Fruit fly (Drosophila melanogaster) whole organism, prepupa: ENCODE measurements around the gene Manf.

Experiments used
- Blimp-1 ChIP-seq: fragments of 200-800 bp; sonication (Bioruptor generic); optimal IDR thresholded peaks from 3 replicates; lab custom pipeline; 2017; ENCODE audit warnings: missing biosample characterization, missing genetic modification characterization, mild to moderate bottlenecking, moderate library complexity, missing genetic modification reagents
- CG10631 ChIP-seq: fragments of 200-800 bp; sonication (Bioruptor generic); optimal IDR thresholded peaks from 2 replicates; lab custom pipeline; 2016; ENCODE audit warnings: missing biosample characterization, missing genetic modification characterization
- CG10669 ChIP-seq: fragments of 200-800 bp; sonication (Bioruptor generic); optimal IDR thresholded peaks from 3 replicates; lab custom pipeline; 2018; ENCODE audit warnings: missing biosample characterization, mild to moderate bottlenecking, missing genetic modification characterization, moderate library complexity
- CG11294 ChIP-seq: fragments of 200-800 bp; sonication (Bioruptor generic); IDR thresholded peaks from 2 replicates; pipeline ENCODE4 v1.3.6; 2022; ENCODE audit warnings: missing biosample characterization, missing genetic modification characterization
- CG11762 ChIP-seq: fragments of 200-800 bp; sonication (Bioruptor generic); optimal IDR thresholded peaks from 3 replicates; lab custom pipeline; 2016; ENCODE audit warnings: missing biosample characterization, missing genetic modification characterization; ENCODE audit not compliant: insufficient read depth
- CG11902 ChIP-seq: fragments of 200-800 bp; sonication (Bioruptor generic); optimal IDR thresholded peaks from 3 replicates; lab custom pipeline; 2016; ENCODE audit warnings: missing biosample characterization, missing genetic modification characterization
- CG15336 ChIP-seq: fragments of 200-800 bp; sonication (Bioruptor generic); IDR thresholded peaks from 2 replicates; pipeline ENCODE4 v1.3.6; 2022; ENCODE audit warnings: missing biosample characterization, missing genetic modification characterization
- CG1621 ChIP-seq: fragments of 200-800 bp; sonication (Bioruptor generic); optimal IDR thresholded peaks from 3 replicates; lab custom pipeline; 2018; ENCODE audit warnings: missing biosample characterization, mild to moderate bottlenecking, missing genetic modification characterization
- CG3032 ChIP-seq: fragments of 200-800 bp; optimal IDR thresholded peaks from 2 replicates; lab custom pipeline; 2019; ENCODE audit warnings: missing biosample characterization, mild to moderate bottlenecking, missing genetic modification characterization, moderate library complexity
- CG31627 ChIP-seq: fragments of 200-800 bp; sonication (Bioruptor generic); optimal IDR thresholded peaks from 3 replicates; lab custom pipeline; 2016; ENCODE audit warnings: missing biosample characterization, missing genetic modification characterization
- CG34406 ChIP-seq: fragments of 200-800 bp; sonication (Bioruptor generic); optimal IDR thresholded peaks from 3 replicates; lab custom pipeline; 2016; ENCODE audit warnings: missing biosample characterization, missing genetic modification characterization
- CG3919 ChIP-seq: fragments of 200-800 bp; sonication (Bioruptor generic); optimal IDR thresholded peaks from 3 replicates; lab custom pipeline; 2016; ENCODE audit warnings: missing biosample characterization, missing genetic modification characterization
- CG4318 ChIP-seq: fragments of 200-800 bp; sonication (Bioruptor generic); optimal IDR thresholded peaks from 3 replicates; lab custom pipeline; 2017; ENCODE audit warnings: missing biosample characterization, mild to moderate bottlenecking, missing genetic modification characterization
- CG6163 ChIP-seq: fragments of 200-800 bp; sonication (Bioruptor generic); IDR thresholded peaks from 3 replicates; pipeline ENCODE4 v1.3.6; 2022; ENCODE audit warnings: missing biosample characterization, missing genetic modification characterization
- CG6808 ChIP-seq: fragments of 200-800 bp; sonication (Bioruptor generic); optimal IDR thresholded peaks from 3 replicates; lab custom pipeline; 2017; ENCODE audit warnings: missing biosample characterization, missing genetic modification characterization, mild to moderate bottlenecking, moderate library complexity, missing genetic modification reagents
- CG6854 ChIP-seq: fragments of 200-800 bp; sonication (Bioruptor generic); optimal IDR thresholded peaks from 2 replicates; lab custom pipeline; 2017; ENCODE audit warnings: missing biosample characterization, mild to moderate bottlenecking, missing genetic modification characterization
- CG8119 ChIP-seq: fragments of 200-800 bp; sonication (Bioruptor generic); IDR thresholded peaks from 3 replicates; pipeline ENCODE4 v1.3.6; 2022; ENCODE audit warnings: missing biosample characterization, missing genetic modification characterization
- CG8319 ChIP-seq: fragments of 200-800 bp; sonication (Bioruptor generic); optimal IDR thresholded peaks from 3 replicates; lab custom pipeline; 2016; ENCODE audit warnings: missing biosample characterization, missing genetic modification characterization
- CG8632 ChIP-seq: fragments of 200-800 bp; sonication (Bioruptor generic); optimal IDR thresholded peaks from 3 replicates; lab custom pipeline; 2016; ENCODE audit warnings: missing biosample characterization, missing genetic modification characterization
- CG9139 ChIP-seq: fragments of 200-800 bp; sonication (Bioruptor generic); optimal IDR thresholded peaks from 3 replicates; lab custom pipeline; 2017; ENCODE audit warnings: missing biosample characterization, mild to moderate bottlenecking, missing genetic modification characterization
- Eip78C ChIP-seq: fragments of 200-800 bp; sonication (Bioruptor generic); peaks from one replicate; lab custom pipeline; 2016; ENCODE audit warnings: missing biosample characterization, missing genetic modification characterization
- Eip93F ChIP-seq: fragments of 200-800 bp; sonication (Bioruptor generic); optimal IDR thresholded peaks from 2 replicates; lab custom pipeline; 2016; ENCODE audit warnings: missing biosample characterization, mild to moderate bottlenecking, missing genetic modification characterization
- Ets21C ChIP-seq: fragments of 200-800 bp; sonication (Bioruptor generic); optimal IDR thresholded peaks from 3 replicates; lab custom pipeline; 2016; ENCODE audit warnings: missing biosample characterization, missing genetic modification characterization
- Ets96B ChIP-seq: fragments of 200-800 bp; optimal IDR thresholded peaks from 2 replicates; lab custom pipeline; 2019; ENCODE audit warnings: missing biosample characterization, mild to moderate bottlenecking, missing genetic modification characterization, moderate library complexity
- Gug ChIP-seq: fragments of 200-800 bp; sonication (Bioruptor generic); IDR thresholded peaks from 2 replicates; pipeline ENCODE4 v1.3.6; 2022; ENCODE audit warnings: missing biosample characterization, missing genetic modification characterization
- Hr39 ChIP-seq: fragments of 200-800 bp; sonication (Bioruptor generic); optimal IDR thresholded peaks from 2 replicates; lab custom pipeline; 2016; ENCODE audit warnings: missing biosample characterization, missing genetic modification characterization
- Hr4 ChIP-seq: fragments of 200-800 bp; sonication (Bioruptor generic); optimal IDR thresholded peaks from 3 replicates; lab custom pipeline; 2016; ENCODE audit warnings: missing biosample characterization, missing genetic modification characterization
- Met ChIP-seq: fragments of 200-800 bp; sonication (Bioruptor generic); optimal IDR thresholded peaks from 3 replicates; lab custom pipeline; 2016; ENCODE audit warnings: missing biosample characterization, missing genetic modification characterization
- Smox ChIP-seq: fragments of 200-800 bp; sonication (Bioruptor generic); optimal IDR thresholded peaks from 3 replicates; lab custom pipeline; 2016; ENCODE audit warnings: missing biosample characterization, missing genetic modification characterization
- Sox102F ChIP-seq: fragments of 200-800 bp; sonication (Bioruptor generic); optimal IDR thresholded peaks from 2 replicates; lab custom pipeline; 2016; ENCODE audit warnings: missing biosample characterization, mild to moderate bottlenecking, missing genetic modification characterization
- Sox14 ChIP-seq: fragments of 200-800 bp; sonication (Bioruptor generic); optimal IDR thresholded peaks from 3 replicates; lab custom pipeline; 2016; ENCODE audit warnings: missing biosample characterization, missing genetic modification characterization
- Sox15 ChIP-seq: fragments of 200-800 bp; sonication (Bioruptor generic); optimal IDR thresholded peaks from 3 replicates; lab custom pipeline; 2016; ENCODE audit warnings: missing biosample characterization, missing genetic modification characterization
- achi ChIP-seq: fragments of 200-800 bp; sonication (Bioruptor generic); optimal IDR thresholded peaks from 3 replicates; lab custom pipeline; 2016; ENCODE audit warnings: missing biosample characterization, missing genetic modification characterization
- acj6 ChIP-seq: fragments of 200-800 bp; sonication (Bioruptor generic); optimal IDR thresholded peaks from 3 replicates; lab custom pipeline; 2016; ENCODE audit warnings: missing biosample characterization, missing genetic modification characterization
- dac ChIP-seq: fragments of 200-800 bp; sonication (Bioruptor generic); optimal IDR thresholded peaks from 2 replicates; lab custom pipeline; 2017; ENCODE audit warnings: missing biosample characterization, mild to moderate bottlenecking, missing genetic modification characterization
- dsx ChIP-seq: fragments of 200-800 bp; optimal IDR thresholded peaks from 3 replicates; lab custom pipeline; 2019; ENCODE audit warnings: missing biosample characterization, mild to moderate bottlenecking, missing genetic modification characterization, moderate library complexity; ENCODE audit not compliant: poor library complexity, severe bottlenecking
- eg ChIP-seq: fragments of 200-800 bp; sonication (Bioruptor generic); IDR thresholded peaks from 3 replicates; pipeline ENCODE4 v1.3.6; 2022; ENCODE audit warnings: missing biosample characterization, missing genetic modification characterization
- fkh ChIP-seq: fragments of 200-800 bp; sonication (Bioruptor generic); optimal IDR thresholded peaks from 3 replicates; lab custom pipeline; 2017; ENCODE audit warnings: missing biosample characterization, mild to moderate bottlenecking, missing genetic modification characterization, moderate library complexity
- net ChIP-seq: fragments of 200-800 bp; sonication (Bioruptor generic); optimal IDR thresholded peaks from 3 replicates; lab custom pipeline; 2016; ENCODE audit warnings: missing biosample characterization, missing genetic modification characterization
- pdm3 ChIP-seq: fragments of 200-800 bp; sonication (Bioruptor generic); optimal IDR thresholded peaks from 3 replicates; lab custom pipeline; 2016; ENCODE audit warnings: missing biosample characterization, missing genetic modification characterization
- salr ChIP-seq, 2 experiments: fragments of 200-800 bp; sonication (Bioruptor generic); optimal IDR thresholded peaks; 3 replicates each; lab custom pipeline; 2016 to 2018; ENCODE audit warnings: missing biosample characterization in 2 of 2, missing genetic modification characterization in 2 of 2, mild to moderate bottlenecking in 1 of 2
- spab ChIP-seq: fragments of 200-800 bp; sonication (Bioruptor generic); optimal IDR thresholded peaks from 2 replicates; lab custom pipeline; 2017; ENCODE audit warnings: missing biosample characterization, mild to moderate bottlenecking, missing genetic modification characterization, missing genetic modification reagents
- ss ChIP-seq, 2 experiments: fragments of 200-800 bp; sonication (Bioruptor generic); optimal IDR thresholded peaks; 2 replicates in 1 of 2; 3 replicates in 1 of 2; lab custom pipeline; 2017 to 2018; ENCODE audit warnings: mild to moderate bottlenecking in 2 of 2, missing biosample characterization in 2 of 2, missing genetic modification characterization in 2 of 2, moderate library complexity in 1 of 2
- svp ChIP-seq: fragments of 200-800 bp; sonication (Bioruptor generic); peaks from one replicate; lab custom pipeline; 2016; ENCODE audit warnings: missing biosample characterization, missing genetic modification characterization
- topi ChIP-seq: fragments of 200-800 bp; sonication (Bioruptor generic); optimal IDR thresholded peaks from 3 replicates; lab custom pipeline; 2016; ENCODE audit warnings: missing biosample characterization, missing genetic modification characterization
- vri ChIP-seq: fragments of 200-800 bp; sonication (Bioruptor generic); optimal IDR thresholded peaks from 3 replicates; lab custom pipeline; 2016; ENCODE audit warnings: missing biosample characterization, mild to moderate bottlenecking, missing genetic modification characterization

Gene Manf

DNA sequence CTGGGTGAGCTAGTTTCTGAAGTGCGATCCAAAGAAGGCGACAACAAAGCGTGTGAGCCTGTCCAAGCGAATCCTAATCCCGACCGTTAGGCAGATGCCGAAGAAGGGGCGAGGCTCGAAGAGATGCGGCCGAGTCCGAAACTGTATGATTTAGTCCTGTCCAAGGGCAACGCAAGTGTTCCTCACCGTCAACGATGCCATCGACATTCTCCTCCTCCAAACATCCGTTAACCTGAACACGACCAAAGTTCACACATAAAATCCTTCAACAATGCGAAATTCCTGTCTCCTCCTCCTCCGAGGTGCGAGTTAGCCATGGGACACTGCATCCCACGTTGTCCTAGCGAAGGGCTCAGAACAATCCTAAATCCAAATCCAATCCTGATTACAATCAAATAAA lies 9.7 kb upstream of the Manf start, which contains the start of gene Sulf1:
Gene Sulf1 (minus strand): TSS at position 101 of the 400 bp plus-strand sequence.
- TF ChIP-seq CG10631 (GFP tag; lab: Kevin White, UChicago) (no peak), CG6808 (GFP tag; lab: Kevin White, UChicago) (no peak), CG6854 (GFP tag; lab: Kevin White, UChicago) (no peak), Smox (no peak), dac (GFP tag; lab: Kevin White, UChicago) (no peak), CG31627 (GFP tag; lab: Kevin White, UChicago) (no peak), Eip93F (no peak), Blimp-1 (GFP tag; lab: Kevin White, UChicago) (no peak), fkh (GFP tag; lab: Kevin White, UChicago) (no peak), CG6163 (GFP tag; lab: Robert Waterston, UW) (no peak), svp (GFP tag; lab: Kevin White, UChicago) (no peak), Hr4 (no peak), vri (GFP tag; lab: Kevin White, UChicago) (no peak), net (GFP tag; lab: Kevin White, UChicago) (no peak), salr (GFP tag; optimal IDR thresholded peaks at IDR 0.05; lab: Kevin White, UChicago) (no peak)

DNA sequence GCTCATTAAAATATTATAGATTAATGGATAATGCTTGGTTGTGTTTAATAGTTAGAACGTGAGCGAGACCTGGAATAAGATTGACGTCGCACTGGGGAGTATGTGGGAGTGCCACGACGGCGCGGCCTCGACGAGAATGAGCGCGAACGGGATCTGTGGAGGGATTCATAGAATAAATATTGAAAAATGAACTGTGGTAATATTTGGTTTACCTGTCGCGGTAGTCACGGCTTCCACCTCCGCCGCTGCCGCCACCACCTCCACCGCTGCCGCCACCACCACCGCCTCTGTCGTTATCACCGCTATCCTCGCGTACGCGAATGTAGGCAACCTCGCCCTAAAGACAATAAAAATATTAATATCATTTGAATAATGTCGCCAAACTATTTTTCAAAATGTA lies 8.6 kb upstream of the Manf start:
- TF ChIP-seq Sox14 (no peak), CG6163 (GFP tag; lab: Robert Waterston, UW) (peak; percentile 53; the same call in 1 of the 3 replicates), Sox102F (GFP tag; lab: Kevin White, UChicago) (no peak), CG8319 (GFP tag; lab: Kevin White, UChicago) (no peak), Eip78C (GFP tag; lab: Kevin White, UChicago) (peak; percentile 71), CG11294 (GFP tag; lab: Robert Waterston, UW) (0 out of 2 replicates have a peak, but pooled peaks have one; percentile 8), CG3032 (tag; lab: Kevin White, UChicago) (peak; percentile 10), CG6808 (GFP tag; lab: Kevin White, UChicago) (peak; percentile 42), topi (GFP tag; lab: Kevin White, UChicago) (no peak), vri (GFP tag; lab: Kevin White, UChicago) (no peak), dsx (GFP tag; lab: Kevin White, UChicago) (no peak), Met (GFP tag; lab: Kevin White, UChicago) (no peak), CG4318 (no peak), CG6854 (GFP tag; lab: Kevin White, UChicago) (no peak), ss (GFP tag; optimal IDR thresholded peaks at IDR 0.05; lab: Kevin White, UChicago) (peak in 1 of 2 experiments; percentile 80), CG15336 (0 out of 2 replicates have a peak, but pooled peaks have one; percentile 28), eg (GFP tag; lab: Robert Waterston, UW) (peak; percentile 60; the same call in 2 of the 3 replicates), CG9139 (GFP tag; lab: Kevin White, UChicago) (peak; percentile 34), Smox (no peak), spab (peak; percentile 25), CG34406 (GFP tag; lab: Kevin White, UChicago) (no peak), CG8632 (GFP tag; lab: Kevin White, UChicago) (no peak), Gug (GFP tag; lab: Robert Waterston, UW) (no peak), acj6 (GFP tag; lab: Kevin White, UChicago) (no peak), CG3919 (peak; percentile 2), CG1621 (peak; percentile 6)

DNA sequence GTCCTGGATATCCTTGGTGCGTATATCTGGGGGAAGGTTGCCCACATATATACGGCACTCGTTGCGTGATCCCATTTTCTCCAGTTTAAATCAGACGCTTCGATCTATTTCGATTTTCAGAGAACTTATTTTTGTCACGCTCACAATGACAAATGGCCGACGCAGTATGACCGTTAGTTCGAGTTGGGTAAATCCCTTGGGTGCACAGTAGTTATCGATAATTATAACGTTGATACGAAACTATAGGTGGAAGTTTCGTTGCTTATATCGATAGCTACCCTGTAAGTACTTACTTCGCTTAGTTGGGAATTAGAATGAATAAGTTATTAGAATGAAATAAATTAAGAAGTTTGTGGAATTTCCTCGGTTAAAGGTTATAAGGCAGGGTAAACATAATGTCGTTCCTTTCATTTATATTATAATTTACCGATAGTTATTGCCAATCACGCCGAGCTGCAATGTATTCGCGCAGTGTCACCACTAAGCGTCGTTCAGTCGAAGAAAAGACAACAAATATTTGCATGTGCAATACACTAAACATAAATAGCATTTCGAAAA lies 7.3 kb upstream of the Manf start, which contains the start of the genes SF2 and pad:
Gene SF2 (minus strand): TSS at position 172 of the 558 bp plus-strand sequence.
Gene pad (plus strand): TSS at position 502 of the 558 bp plus-strand sequence.
- peak; percentile 31 for TF ChIP-seq net (GFP tag; lab: Kevin White, UChicago)
- peak; percentile 69 for TF ChIP-seq CG11902 (GFP tag; lab: Kevin White, UChicago)
- TF ChIP-seq CG8632 (GFP tag; lab: Kevin White, UChicago), result peak; percentile 68
- TF ChIP-seq CG10669 (GFP tag; lab: Kevin White, UChicago), result peak; percentile 56
- no peak for TF ChIP-seq achi (GFP tag; lab: Kevin White, UChicago)
- TF ChIP-seq Eip78C (GFP tag; lab: Kevin White, UChicago), result peak; percentile 90
- TF ChIP-seq Sox14, result peak; percentile 84
- TF ChIP-seq Ets21C (GFP tag; lab: Kevin White, UChicago), result peak; percentile 80
- peak; percentile 59 for TF ChIP-seq Ets96B (tag; lab: Kevin White, UChicago)
- TF ChIP-seq Sox15 (GFP tag; lab: Kevin White, UChicago), result peak; percentile 69
- peak; percentile 48; the same call in 2 of the 3 replicates for TF ChIP-seq CG8119 (GFP tag; lab: Robert Waterston, UW)
- peak in 1 of 2 experiments; percentile 4 for TF ChIP-seq salr (GFP tag; optimal IDR thresholded peaks at IDR 0.05; lab: Kevin White, UChicago)
- peak; percentile 85 for TF ChIP-seq Hr39 (GFP tag; lab: Kevin White, UChicago)
- TF ChIP-seq Hr4, result peak; percentile 81
- TF ChIP-seq CG11762, result peak; percentile 60
- peak; percentile 79 for TF ChIP-seq dsx (GFP tag; lab: Kevin White, UChicago)
- no peak for TF ChIP-seq pdm3
- no peak; the same call in 1 of the 2 replicates for TF ChIP-seq CG11294 (GFP tag; lab: Robert Waterston, UW)
- TF ChIP-seq Met (GFP tag; lab: Kevin White, UChicago), result no peak
- peak; percentile 77 for TF ChIP-seq acj6 (GFP tag; lab: Kevin White, UChicago)
